Worm (Caenorhabditis elegans): Measurements from ENCODE around the gene srh-39.

DNA sequence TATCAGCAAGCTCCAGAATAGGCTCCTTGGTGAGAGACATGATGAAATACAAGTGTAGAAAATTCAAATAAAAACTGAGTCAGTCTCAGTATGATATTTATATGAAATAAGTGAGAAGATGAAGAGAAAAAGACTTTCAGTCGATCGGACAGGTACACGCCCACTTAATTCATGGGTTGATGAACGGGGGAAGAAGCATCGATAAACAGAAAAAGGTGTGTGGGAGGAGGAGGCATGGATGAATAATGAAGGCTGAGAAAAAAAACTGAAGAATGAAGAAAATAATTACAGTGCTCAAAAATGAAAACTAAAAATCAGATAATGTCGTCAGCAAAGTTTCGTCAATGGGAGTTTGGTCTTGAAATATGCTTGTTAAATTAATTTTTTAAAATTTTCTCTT, 11.9 kb downstream of the srh-39 start, which contains the start of gene trx-1:
- TF ChIP-seq fkh-10 (GFP tag; optimal IDR thresholded peaks at IDR 0.05) (no peak), elt-2 (tag; optimal IDR thresholded peaks at IDR 0.05) (no peak), gmeb-2 (tag; optimal IDR thresholded peaks at IDR 0.05) (no peak), unc-86 (tag; optimal IDR thresholded peaks at IDR 0.05) (no peak), dmd-4 (tag; optimal IDR thresholded peaks at IDR 0.05; ENCODE audit: borderline replicate concordance) (no peak), K02D7.2 (tag; optimal IDR thresholded peaks at IDR 0.05) (no peak), C08G9.2 (tag; optimal IDR thresholded peaks at IDR 0.05) (no peak), rnt-1 (tag; optimal IDR thresholded peaks at IDR 0.05) (no peak), hlh-15 (tag; optimal IDR thresholded peaks at IDR 0.05) (no peak)

All from whole organism, late embryonic.